Worm (Caenorhabditis elegans): ENCODE measurements around the gene cki-1.

cki-1 gene

DNA sequence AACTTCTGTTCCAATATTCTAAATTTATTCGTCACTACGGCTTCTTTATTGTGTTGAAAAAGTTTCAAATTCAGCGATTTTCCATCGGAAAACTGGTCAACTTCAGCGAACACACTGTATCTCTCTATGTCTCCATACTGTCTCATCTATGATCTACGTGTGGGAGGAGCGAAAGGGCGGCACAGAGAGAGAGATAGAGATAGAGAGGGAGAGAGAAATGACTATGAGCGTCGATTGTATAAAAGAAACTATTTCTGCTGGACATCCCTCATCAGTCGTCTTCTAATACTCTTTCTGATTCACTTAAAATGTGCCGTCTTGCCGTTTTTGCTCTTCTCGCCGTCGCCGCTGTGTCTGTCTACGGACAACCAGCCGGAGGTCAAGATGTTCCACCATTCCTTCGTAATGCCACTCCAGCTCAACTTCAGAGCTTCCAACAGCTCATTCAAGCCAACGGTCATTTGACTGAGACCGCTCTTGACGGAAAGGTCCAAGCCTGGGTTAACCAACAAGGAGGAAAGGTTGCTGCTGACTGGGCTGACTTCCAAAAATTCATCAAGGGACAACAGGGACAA is 20.6 kb upstream of the cki-1 start, which contains the start of gene srlf-1:
TSS of gene srlf-1 (plus strand) at position 268 of the 575 bp plus-strand sequence.
- no peak for TF ChIP-seq unc-62 (GFP tag; optimal IDR thresholded peaks at IDR 0.05)
- peak; percentile 38 for TF ChIP-seq snu-23 (GFP tag; optimal IDR thresholded peaks at IDR 0.05)
- TF ChIP-seq blmp-1 (tag; optimal IDR thresholded peaks at IDR 0.05): peak; percentile 83
- peak; percentile 66 for TF ChIP-seq nhr-85 (tag)
- TF ChIP-seq nhr-19 (GFP tag; conservative IDR thresholded peaks at IDR 0.05): peak; percentile 19; the same call in 1 of the 2 replicates
- TF ChIP-seq ama-1 (optimal IDR thresholded peaks at IDR 0.05): peak; percentile 77
- TF ChIP-seq lin-14 (GFP tag; optimal IDR thresholded peaks at IDR 0.05): peak; percentile 50
- TF ChIP-seq sup-37 (GFP tag; optimal IDR thresholded peaks at IDR 0.05): no peak
- no peak for TF ChIP-seq nhr-76 (tag; optimal IDR thresholded peaks at IDR 0.05)
- TF ChIP-seq grh-1 (GFP tag; IDR thresholded peaks at IDR 0.05): peak; percentile 48
- TF ChIP-seq nhr-20 (tag; optimal IDR thresholded peaks at IDR 0.05): peak; percentile 39
- TF ChIP-seq swsn-7 (tag; optimal IDR thresholded peaks at IDR 0.05): peak; percentile 9
- no peak for TF ChIP-seq rnt-1 (tag; optimal IDR thresholded peaks at IDR 0.05)
- peak; percentile 41 for TF ChIP-seq nhr-47 (tag; optimal IDR thresholded peaks at IDR 0.05)
- TF ChIP-seq lin-35 (GFP tag; optimal IDR thresholded peaks at IDR 0.05): peak in 1 of 2 experiments; percentile 23
- peak; percentile 33 for TF ChIP-seq nhr-71 (tag; optimal IDR thresholded peaks at IDR 0.05)
- no peak for TF ChIP-seq nhr-28 (tag; optimal IDR thresholded peaks at IDR 0.05)
- TF ChIP-seq lsy-2 (tag; optimal IDR thresholded peaks at IDR 0.05): peak in 1 of 2 experiments; percentile 18
- TF ChIP-seq xbp-1 (tag; optimal IDR thresholded peaks at IDR 0.05): peak; percentile 5
- TF ChIP-seq efl-1 (optimal IDR thresholded peaks at IDR 0.05): no peak
- TF ChIP-seq efl-1 (GFP tag; optimal IDR thresholded peaks at IDR 0.05 in 1 of 2): peak in 1 of 2 experiments; percentile 47
- TF ChIP-seq efl-3 (GFP tag; optimal IDR thresholded peaks at IDR 0.05): no peak
- no peak for TF ChIP-seq egl-27 (tag; optimal IDR thresholded peaks at IDR 0.05)
- TF ChIP-seq nhr-90 (tag; optimal IDR thresholded peaks at IDR 0.05; ENCODE audit: poor library complexity): peak; percentile 32

DNA sequence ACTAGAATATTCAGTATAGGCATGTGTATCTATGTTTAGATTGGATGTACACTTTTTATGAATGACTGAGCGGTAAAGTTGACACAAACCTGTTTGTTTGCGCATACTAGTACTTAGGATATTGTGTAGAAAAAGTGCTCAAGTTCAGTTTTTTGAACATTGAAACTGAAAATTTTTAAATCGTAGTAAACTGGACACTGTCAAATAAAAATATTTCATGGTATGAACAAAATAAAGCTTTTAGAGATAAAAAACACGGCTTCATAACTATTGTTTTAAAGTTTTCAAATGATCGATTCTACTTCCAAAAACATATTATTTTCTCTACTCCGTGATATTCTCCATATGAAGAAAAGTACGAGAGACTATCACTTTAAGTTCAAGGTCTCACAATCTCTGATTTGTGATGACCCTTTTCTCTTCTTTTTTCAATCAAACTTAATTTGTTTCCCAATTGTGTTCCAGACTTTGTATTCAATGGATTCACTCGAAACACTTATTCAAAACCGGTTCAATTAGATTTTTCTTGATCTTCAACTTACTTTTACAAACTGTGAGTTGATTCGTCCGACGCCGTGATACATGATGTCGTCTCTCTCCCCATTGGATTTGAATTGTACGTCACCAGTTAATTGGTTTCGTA is 19.5 kb upstream of the cki-1 start:
- no peak for TF ChIP-seq zip-4 (GFP tag; optimal IDR thresholded peaks at IDR 0.05)
- TF ChIP-seq isw-1 (GFP tag; IDR thresholded peaks at IDR 0.05): no peak
- peak; percentile 67 for TF ChIP-seq lin-14 (GFP tag; optimal IDR thresholded peaks at IDR 0.05)
- TF ChIP-seq lin-15B (tag; optimal IDR thresholded peaks at IDR 0.05): no peak
- TF ChIP-seq xbp-1 (tag; optimal IDR thresholded peaks at IDR 0.05): no peak
- TF ChIP-seq grh-1 (GFP tag; IDR thresholded peaks at IDR 0.05): peak; percentile 75
- TF ChIP-seq irx-1 (tag; optimal IDR thresholded peaks at IDR 0.05): no peak
- TF ChIP-seq nhr-47 (tag; optimal IDR thresholded peaks at IDR 0.05): peak; percentile 7
- peak; percentile 8 for TF ChIP-seq nhr-71 (tag; optimal IDR thresholded peaks at IDR 0.05)
- TF ChIP-seq elt-3 (tag; optimal IDR thresholded peaks at IDR 0.05): peak in 4 of 6 experiments; percentile 20 to 74 (median 44)
- no peak for TF ChIP-seq unc-30 (tag; optimal IDR thresholded peaks at IDR 0.05)
- peak; percentile 61 for TF ChIP-seq blmp-1 (tag; optimal IDR thresholded peaks at IDR 0.05)
- TF ChIP-seq nhr-12 (tag; optimal IDR thresholded peaks at IDR 0.05): no peak
- peak; percentile 6 to 32 for TF ChIP-seq lsy-2 (tag; optimal IDR thresholded peaks at IDR 0.05)
- TF ChIP-seq ama-1 (optimal IDR thresholded peaks at IDR 0.05): peak; percentile 29
- no peak for TF ChIP-seq snpc-4 (tag; optimal IDR thresholded peaks at IDR 0.05)
- no peak for TF ChIP-seq Y116A8C.19 (tag; optimal IDR thresholded peaks at IDR 0.05; ENCODE audit: borderline replicate concordance)
- no peak for TF ChIP-seq mef-2 (tag; optimal IDR thresholded peaks at IDR 0.05)
- TF ChIP-seq nhr-85 (tag): peak; percentile 94
- TF ChIP-seq nhr-19 (GFP tag; conservative IDR thresholded peaks at IDR 0.05): peak; percentile 18; the same call in 1 of the 2 replicates
- no peak for TF ChIP-seq unc-98 (GFP tag; IDR thresholded peaks at IDR 0.05)
- no peak for TF ChIP-seq ceh-88 (GFP tag; IDR thresholded peaks at IDR 0.05)
- no peak for TF ChIP-seq unc-62 (GFP tag; optimal IDR thresholded peaks at IDR 0.05)
- no peak for TF ChIP-seq nhr-28 (tag; optimal IDR thresholded peaks at IDR 0.05)
- no peak for TF ChIP-seq efl-1 (optimal IDR thresholded peaks at IDR 0.05)
- TF ChIP-seq efl-1 (GFP tag; optimal IDR thresholded peaks at IDR 0.05 in 1 of 2): peak in 1 of 2 experiments; percentile 41

DNA sequence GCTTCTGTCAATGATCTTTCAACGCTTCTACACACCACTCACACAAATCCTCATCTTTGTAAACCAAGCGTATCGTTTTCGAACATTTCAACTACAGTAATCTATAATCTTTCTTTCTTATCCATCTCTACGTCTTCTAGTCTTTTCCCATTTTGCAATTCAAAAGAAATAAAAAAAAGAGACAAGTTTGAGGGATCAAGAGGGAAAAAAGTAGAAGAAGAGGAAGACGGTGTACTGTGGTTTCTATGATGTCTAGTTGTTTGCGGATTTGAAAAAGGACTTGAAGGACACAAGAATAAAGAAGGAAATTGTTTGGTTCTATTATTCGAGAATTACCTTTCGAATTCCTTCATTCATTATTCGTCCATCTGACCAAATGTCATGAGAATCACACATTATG is 18.5 kb upstream of the cki-1 start:
- TF ChIP-seq unc-130 (tag; optimal IDR thresholded peaks at IDR 0.05): no peak
- no peak for TF ChIP-seq elt-2 (tag; optimal IDR thresholded peaks at IDR 0.05)
- no peak for TF ChIP-seq fkh-8 (tag; optimal IDR thresholded peaks at IDR 0.05)
- TF ChIP-seq unc-98 (GFP tag; IDR thresholded peaks at IDR 0.05): no peak
- TF ChIP-seq blmp-1 (tag; optimal IDR thresholded peaks at IDR 0.05): peak; percentile 50
- TF ChIP-seq C04F5.9 (tag; optimal IDR thresholded peaks at IDR 0.05): no peak
- no peak for TF ChIP-seq nhr-77 (tag; optimal IDR thresholded peaks at IDR 0.05)
- TF ChIP-seq snu-23 (GFP tag; optimal IDR thresholded peaks at IDR 0.05): peak; percentile 42
- TF ChIP-seq sptf-1 (tag; optimal IDR thresholded peaks at IDR 0.05): no peak
- TF ChIP-seq aly-2 (tag; optimal IDR thresholded peaks at IDR 0.05): no peak
- TF ChIP-seq ceh-90 (tag; optimal IDR thresholded peaks at IDR 0.05): no peak
- TF ChIP-seq lin-14 (GFP tag; optimal IDR thresholded peaks at IDR 0.05): peak; percentile 68
- TF ChIP-seq mef-2 (tag; optimal IDR thresholded peaks at IDR 0.05): no peak
- TF ChIP-seq nhr-19 (GFP tag; conservative IDR thresholded peaks at IDR 0.05): no peak
- no peak for TF ChIP-seq C16A3.4 (tag; optimal IDR thresholded peaks at IDR 0.05)
- TF ChIP-seq nhr-20 (tag; optimal IDR thresholded peaks at IDR 0.05): peak; percentile 26
- TF ChIP-seq ztf-11 (tag; optimal IDR thresholded peaks at IDR 0.05): no peak
- TF ChIP-seq nhr-85 (tag): peak; percentile 89
- TF ChIP-seq ceh-82 (tag; optimal IDR thresholded peaks at IDR 0.05): no peak

Measured in whole organism, L1 larva.